Fruit fly (Drosophila melanogaster) whole organism, pupa: ENCODE results near the gene Prp16.

Experiments
- CG14655 ChIP-seq: fragments of 200-800 bp; sonication (Bioruptor generic); optimal IDR thresholded peaks from 3 replicates; lab custom pipeline; 2017; ENCODE audit warnings: mild to moderate bottlenecking, missing biosample characterization, missing genetic modification reagents, missing genetic modification characterization
- CG15710 ChIP-seq: fragments of 200-800 bp; sonication (Bioruptor generic); optimal IDR thresholded peaks from 2 replicates; lab custom pipeline; 2018; ENCODE audit warnings: missing biosample characterization, mild to moderate bottlenecking, missing genetic modification characterization, moderate library complexity
- CG17806 ChIP-seq: fragments of 200-800 bp; sonication (Bioruptor generic); optimal IDR thresholded peaks from 2 replicates; lab custom pipeline; 2018; ENCODE audit warnings: missing biosample characterization, mild to moderate bottlenecking, missing genetic modification characterization, moderate library complexity
- Snoo ChIP-seq: fragments of 200-800 bp; sonication (Bioruptor generic); optimal IDR thresholded peaks from 3 replicates; lab custom pipeline; 2017; ENCODE audit warnings: missing biosample characterization, mild to moderate bottlenecking, missing genetic modification characterization, inconsistent platforms
- fd96Ca ChIP-seq: fragments of 200-800 bp; sonication (Bioruptor generic); IDR thresholded peaks from 3 replicates; pipeline ENCODE4 v1.3.6; 2022; ENCODE audit warnings: missing biosample characterization, missing genetic modification characterization

DNA sequence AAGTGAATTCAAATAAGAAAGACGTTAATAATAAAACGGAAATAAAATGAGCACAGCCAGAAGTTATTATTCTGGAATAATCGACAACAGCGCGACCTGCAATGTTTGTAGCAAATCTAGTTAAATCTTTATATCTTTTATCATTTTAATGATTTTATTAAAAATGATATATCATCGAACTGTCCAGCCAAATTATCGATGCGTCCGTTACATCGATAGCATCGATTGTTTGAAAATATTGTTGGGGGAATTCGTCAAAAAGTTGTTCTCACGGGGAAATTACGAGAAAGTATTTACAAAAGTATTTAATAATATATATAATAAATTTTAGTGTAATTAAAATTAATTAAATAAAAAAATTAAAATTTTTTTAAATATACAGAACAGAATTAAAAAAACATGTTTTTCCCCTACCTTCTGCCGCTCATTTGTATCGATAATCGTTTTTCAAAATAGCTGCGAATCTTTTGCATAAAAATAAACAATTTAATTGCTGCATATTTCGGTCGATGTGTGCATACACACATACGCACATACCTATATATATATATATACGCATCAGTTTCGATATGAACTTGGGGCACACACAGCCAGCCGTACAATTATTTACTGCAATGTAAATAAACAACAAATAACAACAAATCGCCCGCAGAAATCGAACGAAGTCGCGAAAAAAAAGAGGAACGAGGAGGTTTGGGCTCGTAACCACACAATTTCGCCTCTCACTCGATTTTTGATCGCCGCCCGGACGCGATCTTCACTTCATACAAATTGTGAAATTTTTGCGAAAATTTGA lies 42.0 kb downstream of the Prp16 start, which contains the start of gene CG32599:
- TF ChIP-seq Snoo (no peak), CG15710 (tag; lab: Kevin White, UChicago) (peak; percentile 25), CG17806 (no peak), fd96Ca (GFP tag; lab: Robert Waterston, UW) (no peak), CG14655 (no peak)
